Fruit fly (Drosophila melanogaster) whole organism, embryonic: ENCODE measurements around the gene CG12010.

Source experiments
- Bgb ChIP-seq: fragments of 200-800 bp; sonication (Bioruptor generic); IDR thresholded peaks from 2 replicates; pipeline ENCODE4 v1.3.6; 2022; ENCODE audit warnings: missing biosample characterization, missing genetic modification characterization; ENCODE audit not compliant: partially characterized antibody
- CG11723 ChIP-seq: fragments of 200-800 bp; sonication (Bioruptor generic); optimal IDR thresholded peaks from 2 replicates; lab custom pipeline; 2017; ENCODE audit warnings: missing biosample characterization, mild to moderate bottlenecking, missing genetic modification characterization
- CG1529 ChIP-seq: fragments of 200-800 bp; sonication (Bioruptor generic); optimal IDR thresholded peaks from 3 replicates; lab custom pipeline; 2018; ENCODE audit warnings: missing biosample characterization, missing genetic modification characterization
- CG17385 ChIP-seq: fragments of 200-800 bp; sonication (Bioruptor generic); optimal IDR thresholded peaks from 3 replicates; lab custom pipeline; 2018; ENCODE audit warnings: missing biosample characterization, mild to moderate bottlenecking, missing genetic modification characterization
- CG17568 ChIP-seq: fragments of 200-800 bp; sonication (Bioruptor generic); optimal IDR thresholded peaks from 2 replicates; lab custom pipeline; 2018; ENCODE audit warnings: missing biosample characterization, mild to moderate bottlenecking, missing genetic modification characterization, moderate library complexity
- CG18262 ChIP-seq: fragments of 200-800 bp; optimal IDR thresholded peaks from 3 replicates; lab custom pipeline; 2019; ENCODE audit warnings: missing biosample characterization, mild to moderate bottlenecking, missing genetic modification characterization, moderate library complexity
- CG18619 ChIP-seq: fragments of 200-800 bp; sonication (Bioruptor generic); optimal IDR thresholded peaks from 3 replicates; lab custom pipeline; 2017; ENCODE audit warnings: missing biosample characterization, mild to moderate bottlenecking, missing genetic modification characterization
- CG2116 ChIP-seq: fragments of 200-800 bp; sonication (Bioruptor generic); optimal IDR thresholded peaks from 3 replicates; lab custom pipeline; 2018; ENCODE audit warnings: missing biosample characterization, mild to moderate bottlenecking, missing genetic modification characterization
- CG2120 ChIP-seq: fragments of 200-800 bp; sonication (Bioruptor generic); optimal IDR thresholded peaks from 3 replicates; lab custom pipeline; 2016; ENCODE audit warnings: missing biosample characterization, missing genetic modification characterization
- CG34224 ChIP-seq: fragments of 200-800 bp; sonication (Bioruptor generic); IDR thresholded peaks from 3 replicates; pipeline ENCODE4 v1.3.6; 2022; ENCODE audit warnings: missing biosample characterization, missing genetic modification characterization; ENCODE audit not compliant: partially characterized antibody
- CG4617 ChIP-seq: fragments of 200-800 bp; sonication (Bioruptor generic); optimal IDR thresholded peaks from 3 replicates; lab custom pipeline; 2016; ENCODE audit warnings: missing biosample characterization, missing genetic modification characterization, borderline replicate concordance
- CG6175 ChIP-seq: fragments of 200-800 bp; sonication (Bioruptor generic); IDR thresholded peaks from 3 replicates; pipeline ENCODE4 v1.3.6; 2022; ENCODE audit warnings: missing biosample characterization, missing genetic modification characterization
- CG7963 ChIP-seq: fragments of 200-800 bp; sonication (Bioruptor generic); IDR thresholded peaks from 3 replicates; pipeline ENCODE4 v1.3.6; 2022; ENCODE audit warnings: missing biosample characterization, missing genetic modification characterization; ENCODE audit not compliant: partially characterized antibody
- CG9932 ChIP-seq: fragments of 200-800 bp; sonication (Bioruptor generic); IDR thresholded peaks from 2 replicates; pipeline ENCODE4 v1.3.6; 2022; ENCODE audit warnings: missing biosample characterization, missing genetic modification characterization
- D ChIP-seq, 2 experiments: fragments of 200-800 bp in 1 of 2; fragments of >200 bp in 1 of 2; sonication (Bioruptor generic) in 1 of 2; optimal IDR thresholded peaks; 2 replicates in 1 of 2; 3 replicates in 1 of 2; lab custom pipeline; 2017; ENCODE audit warnings: mild to moderate bottlenecking in 1 of 2, missing biosample characterization in 1 of 2, missing genetic modification characterization in 1 of 2, missing genetic modification reagents in 1 of 2
- Dbx ChIP-seq: fragments of 200-800 bp; sonication (Bioruptor generic); IDR thresholded peaks from 3 replicates; pipeline ENCODE4 v1.3.6; 2022; ENCODE audit warnings: missing biosample characterization, missing genetic modification characterization
- Dfd ChIP-seq, 2 experiments: fragments of >200 bp; optimal IDR thresholded peaks; 2 replicates each; lab custom pipeline; 2017; ENCODE audit warnings: missing biosample characterization in 2 of 2, missing genetic modification characterization in 2 of 2
- Doc3 ChIP-seq: fragments of 200-800 bp; sonication (Bioruptor generic); IDR thresholded peaks from 3 replicates; pipeline ENCODE4 v1.3.6; 2022; ENCODE audit warnings: missing biosample characterization, missing genetic modification characterization; ENCODE audit not compliant: partially characterized antibody
- Fer2 ChIP-seq: fragments of 200-800 bp; sonication (Bioruptor generic); optimal IDR thresholded peaks from 2 replicates; lab custom pipeline; 2018; ENCODE audit warnings: missing biosample characterization, mild to moderate bottlenecking, missing genetic modification characterization, moderate library complexity
- MBD-R2 ChIP-seq: fragments of 200-800 bp; sonication (Bioruptor generic); IDR thresholded peaks from 2 replicates; pipeline ENCODE4 v1.3.6; 2022; ENCODE audit warnings: missing biosample characterization, missing genetic modification characterization
- MESR4 ChIP-seq: fragments of 200-800 bp; sonication (Bioruptor generic); optimal IDR thresholded peaks from 2 replicates; lab custom pipeline; 2018; ENCODE audit warnings: missing biosample characterization, mild to moderate bottlenecking, missing genetic modification characterization, moderate library complexity
- Nf-YB ChIP-seq: fragments of 200-800 bp; sonication (Bioruptor generic); optimal IDR thresholded peaks from 3 replicates; lab custom pipeline; 2019; ENCODE audit warnings: missing biosample characterization, mild to moderate bottlenecking, missing genetic modification characterization, moderate library complexity
- YL-1 ChIP-seq: fragments of 200-800 bp; sonication (Bioruptor generic); optimal IDR thresholded peaks from 3 replicates; lab custom pipeline; 2017; ENCODE audit warnings: missing biosample characterization, mild to moderate bottlenecking, missing genetic modification characterization
- az2 ChIP-seq: fragments of 200-800 bp; sonication (Bioruptor generic); optimal IDR thresholded peaks from 3 replicates; lab custom pipeline; 2016; ENCODE audit warnings: missing biosample characterization, missing genetic modification characterization
- bbx ChIP-seq: fragments of 200-800 bp; sonication (Bioruptor generic); IDR thresholded peaks from 2 replicates; pipeline ENCODE4 v1.3.6; 2022; ENCODE audit warnings: missing biosample characterization, missing genetic modification characterization; ENCODE audit not compliant: partially characterized antibody
- chinmo ChIP-seq: fragments of 200-800 bp; sonication (Bioruptor generic); IDR thresholded peaks from 4 replicates; pipeline ENCODE4 v1.3.6; 2022; ENCODE audit warnings: missing biosample characterization, missing genetic modification characterization; ENCODE audit not compliant: partially characterized antibody
- hb ChIP-seq: fragments of 200-800 bp; sonication (Bioruptor generic); IDR thresholded peaks from 3 replicates; pipeline ENCODE4 v1.3.6; 2022; ENCODE audit warnings: missing biosample characterization, missing genetic modification characterization; ENCODE audit not compliant: partially characterized antibody
- hbn ChIP-seq: fragments of 200-800 bp; sonication (Bioruptor generic); IDR thresholded peaks from 2 replicates; pipeline ENCODE4 v1.3.6; 2022; ENCODE audit warnings: missing biosample characterization, missing genetic modification characterization; ENCODE audit not compliant: partially characterized antibody
- phol ChIP-seq: fragments of 200-800 bp; sonication (Bioruptor generic); optimal IDR thresholded peaks from 3 replicates; lab custom pipeline; 2018; ENCODE audit warnings: missing biosample characterization, mild to moderate bottlenecking, missing genetic modification characterization, moderate library complexity
- pzg ChIP-seq: fragments of 200-800 bp; sonication (Bioruptor generic); optimal IDR thresholded peaks from 3 replicates; lab custom pipeline; 2018; ENCODE audit warnings: missing biosample characterization, mild to moderate bottlenecking, missing genetic modification characterization, moderate library complexity
- sens ChIP-seq: fragments of 200-800 bp; sonication (Bioruptor generic); peaks from one replicate; lab custom pipeline; 2016; ENCODE audit warnings: missing biosample characterization, missing genetic modification characterization
- sima ChIP-seq: fragments of 200-800 bp; sonication (Bioruptor generic); optimal IDR thresholded peaks from 2 replicates; lab custom pipeline; 2016; ENCODE audit warnings: missing biosample characterization, missing genetic modification characterization
- sna ChIP-seq: fragments of 200-800 bp; sonication (Bioruptor generic); IDR thresholded peaks from 2 replicates; pipeline ENCODE4 v1.3.6; 2022; ENCODE audit warnings: missing biosample characterization, missing genetic modification characterization; ENCODE audit not compliant: partially characterized antibody
- ssp ChIP-seq: fragments of 200-800 bp; sonication (Bioruptor generic); IDR thresholded peaks from 2 replicates; pipeline ENCODE4 v1.3.6; 2022; ENCODE audit warnings: missing biosample characterization, missing genetic modification characterization
- trem ChIP-seq: fragments of 200-800 bp; optimal IDR thresholded peaks from 3 replicates; lab custom pipeline; 2019; ENCODE audit warnings: missing biosample characterization, mild to moderate bottlenecking, missing genetic modification characterization, moderate library complexity

CG12010 gene

DNA sequence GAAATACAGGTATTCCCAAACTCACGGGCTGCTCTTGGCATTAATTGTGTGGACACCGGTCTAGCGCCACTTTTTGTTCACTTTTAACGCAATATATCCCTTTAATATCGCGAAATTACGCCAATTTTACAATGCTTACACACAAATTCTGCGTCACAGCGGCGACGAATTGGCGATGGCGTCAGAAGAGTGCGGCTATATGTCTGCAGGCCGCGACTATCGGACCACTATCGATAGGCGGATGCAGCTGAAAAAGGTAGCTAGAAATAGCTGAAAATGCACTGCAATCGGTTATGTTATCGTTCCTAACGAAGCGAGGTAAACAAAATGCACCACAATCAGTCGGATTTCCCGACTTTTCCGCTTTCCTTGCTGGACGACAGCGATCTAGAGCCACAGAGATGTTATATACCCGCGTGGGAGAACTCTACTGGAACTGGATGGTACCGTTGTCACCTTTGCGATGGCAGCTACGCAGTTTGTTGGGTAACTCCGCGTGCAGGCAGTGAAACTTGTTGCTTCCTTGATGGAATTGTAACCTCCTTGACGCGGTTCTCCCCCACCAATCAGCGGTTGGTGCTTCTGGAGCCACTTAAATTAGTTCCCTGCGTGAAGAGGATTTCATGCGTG lies at the start of gene CG12010, which contains the start of gene Ythdc1 (continued):
- no peak for TF ChIP-seq Fer2 (tag; lab: Kevin White, UChicago)
- TF ChIP-seq CG17568 (GFP tag; lab: Kevin White, UChicago) = no peak
- peak; percentile 10 for TF ChIP-seq CG18619
- TF ChIP-seq pzg (GFP tag; lab: Kevin White, UChicago) = peak; percentile 92
- TF ChIP-seq CG34224 (GFP tag; lab: Robert Waterston, UW) = peak; percentile 81
- TF ChIP-seq Dbx = peak; percentile 53; the same call in 2 of the 3 replicates
- TF ChIP-seq CG2120 (GFP tag; lab: Kevin White, UChicago) = peak; percentile 12
- TF ChIP-seq hbn (GFP tag; lab: Robert Waterston, UW) = peak; percentile 75
- TF ChIP-seq Doc3 = peak; percentile 67; the same call in 2 of the 3 replicates
- TF ChIP-seq MBD-R2 (GFP tag; lab: Robert Waterston, UW) = peak; percentile 91
- TF ChIP-seq CG2116 (GFP tag; lab: Kevin White, UChicago) = peak; percentile 76
- peak; percentile 91 for TF ChIP-seq ssp (GFP tag; lab: Robert Waterston, UW)
- TF ChIP-seq Nf-YB (GFP tag; lab: Kevin White, UChicago) = peak; percentile 92
- peak; percentile 76 for TF ChIP-seq sens (GFP tag; lab: Kevin White, UChicago)
- peak; percentile 68 for TF ChIP-seq trem (tag; lab: Kevin White, UChicago)
- TF ChIP-seq CG6175 = no peak
- TF ChIP-seq az2 = no peak
- peak; percentile 95 for TF ChIP-seq chinmo (GFP tag; lab: Robert Waterston, UW)
- 0 out of 2 replicates have a peak, but pooled peaks have one; percentile 12 for TF ChIP-seq CG9932 (GFP tag; lab: Robert Waterston, UW)
- no peak for TF ChIP-seq CG11723 (GFP tag; lab: Kevin White, UChicago)
- peak; percentile 95 for TF ChIP-seq CG7963 (GFP tag; lab: Robert Waterston, UW)
- no peak for TF ChIP-seq CG18262 (tag; lab: Kevin White, UChicago)
- peak; percentile 92 for TF ChIP-seq hb
- peak; percentile 88 for TF ChIP-seq phol (tag; lab: Kevin White, UChicago)

DNA sequence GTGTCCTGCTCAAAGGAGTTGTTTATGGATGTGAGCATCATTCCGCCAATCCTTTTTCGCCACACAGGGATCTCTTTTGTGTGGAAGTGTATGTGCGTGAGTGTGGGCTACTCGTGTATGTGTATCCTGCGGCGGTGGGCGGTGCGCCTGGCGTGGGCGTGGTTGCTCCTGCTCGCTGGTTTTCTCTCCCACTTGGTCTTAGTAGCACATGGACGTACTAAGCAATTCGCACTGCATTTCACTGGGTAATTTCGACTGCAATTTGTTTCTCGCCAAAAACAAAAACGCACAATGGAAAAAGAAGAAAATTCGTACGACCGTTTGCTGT lies 48.5 kb upstream of the CG12010 start:
- peak; percentile 96 for TF ChIP-seq MESR4 (GFP tag; lab: Kevin White, UChicago)
- TF ChIP-seq D (optimal IDR thresholded peaks at IDR 0.05; lab: Kevin White, UChicago) = peak; percentile 62
- TF ChIP-seq D (GFP tag; optimal IDR thresholded peaks at IDR 0.05; lab: Kevin White, UChicago) = no peak
- TF ChIP-seq CG1529 (GFP tag; lab: Kevin White, UChicago) = no peak
- TF ChIP-seq sima (GFP tag; lab: Kevin White, UChicago) = no peak
- no peak for TF ChIP-seq Dfd (GFP tag; optimal IDR thresholded peaks at IDR 0.05; lab: Kevin White, UChicago)
- no peak for TF ChIP-seq YL-1
- peak; percentile 5; the same call in 1 of the 2 replicates for TF ChIP-seq Bgb (GFP tag; lab: Robert Waterston, UW)
- peak; percentile 73 for TF ChIP-seq CG17385 (GFP tag; lab: Kevin White, UChicago)
- peak; percentile 71 for TF ChIP-seq CG4617 (GFP tag; lab: Kevin White, UChicago)
- TF ChIP-seq sna (GFP tag; lab: Robert Waterston, UW) = 0 out of 2 replicates have a peak, but pooled peaks have one; percentile 20
- TF ChIP-seq CG7963 (GFP tag; lab: Robert Waterston, UW) = 0 out of 3 replicates have a peak, but pooled peaks have one; percentile 35
- peak; percentile 28; the same call in 1 of the 2 replicates for TF ChIP-seq bbx
